Worm (Caenorhabditis elegans) whole organism, L3 larva: ENCODE results near the gene ZK688.4.

Experiments used
- fos-1 ChIP-seq: fragments of 150-350 bp; optimal IDR thresholded peaks from 2 replicates; lab custom pipeline; 2014; ENCODE audit warnings: missing biosample characterization, missing genetic modification characterization
- nhr-12 ChIP-seq: fragments of 150-350 bp; optimal IDR thresholded peaks from 2 replicates; lab custom pipeline; 2014; ENCODE audit warnings: missing biosample characterization, missing genetic modification characterization
- nhr-237 ChIP-seq: fragments of 150-350 bp; optimal IDR thresholded peaks from 2 replicates; lab custom pipeline; 2014; ENCODE audit warnings: missing biosample characterization, missing genetic modification characterization
- pha-4 ChIP-seq: fragments of 150-350 bp; optimal IDR thresholded peaks from 2 replicates; lab custom pipeline; 2014; ENCODE audit warnings: missing biosample characterization, missing genetic modification reagents, missing genetic modification characterization
- skn-1 ChIP-seq: fragments of 150-350 bp; optimal IDR thresholded peaks from 2 replicates; lab custom pipeline; 2014; ENCODE audit warnings: missing biosample characterization, missing genetic modification characterization
- unc-62 ChIP-seq: fragments of 150-350 bp; sonication (generic microtip); optimal IDR thresholded peaks from 4 replicates; lab custom pipeline; 2014; ENCODE audit warnings: missing biosample characterization, missing genetic modification reagents, missing genetic modification characterization

DNA sequence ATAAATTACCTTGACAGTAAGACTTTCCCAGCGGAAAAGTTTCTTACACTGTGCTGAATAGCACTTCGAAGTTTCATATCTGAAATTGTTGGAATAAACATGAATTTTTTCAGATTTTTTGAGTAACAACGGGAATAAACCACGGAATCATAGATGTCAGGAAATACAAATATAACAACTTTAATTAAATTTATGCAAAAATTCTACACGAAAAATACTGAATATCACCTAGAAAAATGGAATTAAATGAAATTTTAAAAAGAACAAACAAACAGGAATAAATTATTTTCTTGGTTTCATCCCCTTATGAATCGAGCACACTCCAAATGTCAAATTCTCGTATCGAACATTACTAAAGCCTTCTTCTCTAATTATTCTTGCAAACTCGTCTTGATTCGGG lies 37.7 kb upstream of the ZK688.4 start, which contains the start of gene tag-307:
- TF ChIP-seq nhr-12 (tag; lab: Kevin White, UChicago) (no peak), fos-1 (no peak), unc-62 (GFP tag; lab: Kevin White, UChicago) (no peak), skn-1 (tag; lab: Kevin White, UChicago) (no peak), nhr-237 (tag; lab: Kevin White, UChicago) (no peak), pha-4 (tag; lab: Kevin White, UChicago) (no peak)
